Worm (Caenorhabditis elegans) whole organism, L4 larva: ENCODE measurements around the gene T10G3.8.
"Not testable (repeated sequence)": the region's sequence is repeated elsewhere in the genome, so short reads cannot be mapped to it uniquely, and the experiment has no call there.

Source experiments
- F37D6.2 ChIP-seq: sonication (generic microtip); optimal IDR thresholded peaks from 2 replicates; lab custom pipeline; 2016; ENCODE audit warnings: mild to moderate bottlenecking, missing genetic modification characterization, missing compliant biosample characterization
- F44E2.7 ChIP-seq: fragments of 200-800 bp; sonication (Bioruptor generic); IDR thresholded peaks from 2 replicates; pipeline ENCODE4 v2.1.2; 2022; ENCODE audit warnings: missing genetic modification characterization, missing compliant biosample characterization
- T26A8.4 ChIP-seq: fragments of 200-800 bp; sonication (Bioruptor generic); IDR thresholded peaks from 2 replicates; pipeline ENCODE4 v1.3.6; 2022; ENCODE audit warnings: missing genetic modification characterization, missing compliant biosample characterization
- Y5F2A.4 ChIP-seq: fragments of 200-800 bp; sonication (Bioruptor generic); optimal IDR thresholded peaks from 2 replicates; lab custom pipeline; 2018; ENCODE audit warnings: mild to moderate bottlenecking, missing genetic modification characterization, missing compliant biosample characterization
- ceh-28 ChIP-seq: fragments of 150-350 bp; optimal IDR thresholded peaks from 2 replicates; lab custom pipeline; 2014; ENCODE audit warnings: missing biosample characterization, missing genetic modification reagents, missing genetic modification characterization
- ces-1 ChIP-seq: fragments of 150-350 bp; sonication (generic microtip); optimal IDR thresholded peaks from 4 replicates; lab custom pipeline; 2014; ENCODE audit warnings: missing biosample characterization, missing genetic modification reagents, missing genetic modification characterization
- ctbp-1 ChIP-seq: fragments of 200-800 bp; sonication (Bioruptor generic); IDR thresholded peaks from 2 replicates; pipeline ENCODE4 v1.3.6; 2022; ENCODE audit warnings: missing genetic modification reagents, missing genetic modification characterization, missing compliant biosample characterization
- daf-16 ChIP-seq, 3 experiments: sonication (generic microtip); optimal IDR thresholded peaks; 2 replicates each; lab custom pipeline; 2016 to 2017; ENCODE audit warnings: missing genetic modification characterization in 3 of 3, missing genetic modification reagents in 3 of 3, mild to moderate bottlenecking in 2 of 3, missing compliant biosample characterization in 2 of 3, missing biosample characterization in 1 of 3, moderate library complexity in 1 of 3
- dmd-8 ChIP-seq: fragments of 200-800 bp; sonication (Bioruptor generic); IDR thresholded peaks from 2 replicates; pipeline ENCODE4 v1.3.6; 2022; ENCODE audit warnings: missing genetic modification characterization, missing compliant biosample characterization
- dve-1 ChIP-seq: sonication (generic microtip); optimal IDR thresholded peaks from 2 replicates; lab custom pipeline; 2017; ENCODE audit warnings: antibody characterized with exemption, mild to moderate bottlenecking, missing genetic modification characterization, missing compliant biosample characterization; ENCODE audit not compliant: insufficient read depth
- egl-27 ChIP-seq: sonication (generic microtip); optimal IDR thresholded peaks from 3 replicates; lab custom pipeline; 2017; ENCODE audit warnings: missing biosample characterization, missing genetic modification reagents, missing genetic modification characterization
- fos-1 ChIP-seq: fragments of 150-350 bp; optimal IDR thresholded peaks from 2 replicates; lab custom pipeline; 2014; ENCODE audit warnings: missing biosample characterization, missing genetic modification characterization
- jun-1 ChIP-seq: fragments of 150-350 bp; optimal IDR thresholded peaks from 2 replicates; lab custom pipeline; 2014; ENCODE audit warnings: missing biosample characterization, missing genetic modification reagents, missing genetic modification characterization
- lim-7 ChIP-seq: fragments of 200-800 bp; sonication (Bioruptor generic); IDR thresholded peaks from 2 replicates; pipeline ENCODE4 v1.3.6; 2022; ENCODE audit warnings: missing genetic modification characterization, missing compliant biosample characterization
- lin-1 ChIP-seq: fragments of 200-800 bp; sonication (Bioruptor generic); IDR thresholded peaks from 2 replicates; pipeline ENCODE4 v1.3.6; 2022; ENCODE audit warnings: missing genetic modification reagents, missing genetic modification characterization, missing compliant biosample characterization
- lin-29 ChIP-seq: fragments of 200-800 bp; sonication (Bioruptor generic); IDR thresholded peaks from 2 replicates; pipeline ENCODE4 v1.3.6; 2022; ENCODE audit warnings: missing genetic modification reagents, missing genetic modification characterization, missing compliant biosample characterization
- lin-38 ChIP-seq: fragments of 200-800 bp; sonication (Bioruptor generic); IDR thresholded peaks from 2 replicates; pipeline ENCODE4 v1.3.6; 2022; ENCODE audit warnings: missing genetic modification reagents, missing genetic modification characterization, missing compliant biosample characterization
- lin-39 ChIP-seq: fragments of 150-350 bp; optimal IDR thresholded peaks from 2 replicates; lab custom pipeline; 2014; ENCODE audit warnings: missing biosample characterization, missing genetic modification reagents, missing genetic modification characterization
- nhr-25 ChIP-seq: sonication (generic microtip); optimal IDR thresholded peaks from 2 replicates; lab custom pipeline; 2017; ENCODE audit warnings: missing genetic modification characterization, mild to moderate bottlenecking, missing compliant biosample characterization, antibody characterized with exemption, moderate library complexity, borderline replicate concordance; ENCODE audit not compliant: insufficient read depth
- nhr-28 ChIP-seq: fragments of 150-350 bp; optimal IDR thresholded peaks from 2 replicates; lab custom pipeline; 2014; ENCODE audit warnings: missing biosample characterization, missing genetic modification characterization
- nhr-6 ChIP-seq: fragments of 150-350 bp; optimal IDR thresholded peaks from 2 replicates; lab custom pipeline; 2014; ENCODE audit warnings: missing biosample characterization, missing genetic modification characterization
- php-3 ChIP-seq: fragments of 200-800 bp; sonication (Bioruptor generic); IDR thresholded peaks from 2 replicates; pipeline ENCODE4 v1.3.6; 2022; ENCODE audit warnings: missing genetic modification reagents, missing genetic modification characterization, missing compliant biosample characterization
- pqm-1 ChIP-seq: sonication (generic microtip); optimal IDR thresholded peaks from 2 replicates; lab custom pipeline; 2017; ENCODE audit warnings: missing biosample characterization, missing genetic modification characterization
- set-16 ChIP-seq: fragments of 200-800 bp; sonication (Bioruptor generic); IDR thresholded peaks from 2 replicates; pipeline ENCODE4 v1.3.6; 2022; ENCODE audit warnings: missing genetic modification reagents, missing genetic modification characterization, missing compliant biosample characterization
- snpc-1.2 ChIP-seq: fragments of 200-800 bp; sonication (Bioruptor generic); IDR thresholded peaks from 2 replicates; pipeline ENCODE4 v1.3.6; 2022; ENCODE audit warnings: missing genetic modification reagents, missing genetic modification characterization, missing compliant biosample characterization
- spr-1 ChIP-seq: sonication (generic microtip); optimal IDR thresholded peaks from 2 replicates; lab custom pipeline; 2016; ENCODE audit warnings: mild to moderate bottlenecking, missing genetic modification characterization, missing compliant biosample characterization
- tra-1 ChIP-seq: fragments of 200-800 bp; sonication (Bioruptor generic); IDR thresholded peaks from 2 replicates; pipeline ENCODE4 v1.3.6; 2022; ENCODE audit warnings: missing genetic modification reagents, missing genetic modification characterization, missing compliant biosample characterization
- unc-39 ChIP-seq: sonication (generic microtip); optimal IDR thresholded peaks from 2 replicates; lab custom pipeline; 2017; ENCODE audit warnings: missing biosample characterization, missing genetic modification characterization
- unc-62 ChIP-seq, 3 experiments: fragments of 150-350 bp in 1 of 3; sonication (generic microtip); optimal IDR thresholded peaks in 2 of 3; peaks in 1 of 3; 1 replicate in 1 of 3; 2 replicates in 2 of 3; lab custom pipeline; 2014 to 2017; ENCODE audit warnings: missing biosample characterization in 3 of 3, missing genetic modification characterization in 3 of 3, missing genetic modification reagents in 3 of 3, missing genotype in 1 of 3
- vab-7 ChIP-seq: fragments of 200-800 bp; sonication (Bioruptor generic); IDR thresholded peaks from 2 replicates; pipeline ENCODE4 v1.3.6; 2022; ENCODE audit warnings: missing genetic modification reagents, missing genetic modification characterization, missing compliant biosample characterization

T10G3.8 gene

ce11 chrV:13445229-13445949, 30.9 kb downstream of the T10G3.8 start, which contains the start of gene Y2H9A.4:
Y2H9A.4 (plus strand) TSS chrV:13445899.
- TF ChIP-seq jun-1 (tag; lab: Kevin White, UChicago) (no peak), pqm-1 (peak; percentile 37), dve-1 (tag; lab: Kevin White, UChicago) (peak; percentile 36), nhr-6 (tag; lab: Kevin White, UChicago) (peak; percentile 29), daf-16 (GFP tag; optimal IDR thresholded peaks at IDR 0.05; lab: Kevin White, UChicago) (no peak), daf-16 (tag; optimal IDR thresholded peaks at IDR 0.05; lab: Kevin White, UChicago) (peak; percentile 93), nhr-28 (tag; lab: Kevin White, UChicago) (peak; percentile 84), unc-62 (GFP tag; optimal IDR thresholded peaks at IDR 0.05 in 1 of 2; lab: Kevin White, UChicago) (peak in 1 of 2 experiments; percentile 94), unc-62 (tag; optimal IDR thresholded peaks at IDR 0.05; lab: Kevin White, UChicago) (no peak), vab-7 (GFP tag; lab: Robert Waterston, UW) (no peak), dmd-8 (GFP tag; lab: Robert Waterston, UW) (no peak), T26A8.4 (no peak), tra-1 (GFP tag; lab: Robert Waterston, UW) (no peak)

- not testable (repeated sequence) for TF ChIP-seq spr-1 (tag; lab: Kevin White, UChicago); egl-27; ctbp-1 (GFP tag; lab: Robert Waterston, UW)
- TF ChIP-seq, all 104 proteins: peak for 0; not testable (repeated sequence) for 104
These were observed 32.7 kb downstream of the T10G3.8 start, which contains the start of gene Y2H9A.6 for ce11 chrV:13443535-13443934. Y2H9A.6 (plus strand) TSS chrV:13443835.

- TF ChIP-seq php-3 (GFP tag; lab: Robert Waterston, UW) (no peak), lim-7 (0 out of 2 replicates have a peak, but pooled peaks have one; percentile 17), T26A8.4 (0 out of 2 replicates have a peak, but pooled peaks have one; percentile 44), F44E2.7 (GFP tag; lab: Robert Waterston, UW) (0 out of 2 replicates have a peak, but pooled peaks have one; percentile 25), F37D6.2 (tag; lab: Kevin White, UChicago) (no peak), set-16 (GFP tag; lab: Robert Waterston, UW) (peak; percentile 98), snpc-1.2 (GFP tag; lab: Robert Waterston, UW) (peak; percentile 38; the same call in 1 of the 2 replicates), dmd-8 (GFP tag; lab: Robert Waterston, UW) (0 out of 2 replicates have a peak, but pooled peaks have one; percentile 40), lin-38 (peak; percentile 22; the same call in 1 of the 2 replicates), ces-1 (GFP tag; lab: Kevin White, UChicago) (no peak), unc-39 (tag; lab: Kevin White, UChicago) (no peak)
- TF ChIP-seq, all 104 proteins: peak for 7
These were observed 33.4 kb downstream of the T10G3.8 start for ce11 chrV:13442819-13443218.

ce11 chrV:13441661-13442060, 34.6 kb downstream of the T10G3.8 start, which contains the start of gene col-162:
col-162 (plus strand) TSS chrV:13441961.
- TF ChIP-seq nhr-25, result no peak
- TF ChIP-seq Y5F2A.4 (GFP tag; lab: Kevin White, UChicago), result no peak
- TF ChIP-seq spr-1 (tag; lab: Kevin White, UChicago), result no peak
- TF ChIP-seq F37D6.2 (tag; lab: Kevin White, UChicago), result no peak
- TF ChIP-seq fos-1, result no peak
- TF ChIP-seq lin-39 (tag; lab: Kevin White, UChicago), result no peak
- no peak for TF ChIP-seq daf-16 (GFP tag; optimal IDR thresholded peaks at IDR 0.05; lab: Kevin White, UChicago)
- TF ChIP-seq daf-16 (tag; optimal IDR thresholded peaks at IDR 0.05; lab: Kevin White, UChicago), result no peak
- no peak for TF ChIP-seq lin-1 (GFP tag; lab: Robert Waterston, UW)
- no peak for TF ChIP-seq ceh-28 (tag; lab: Kevin White, UChicago)
- no peak for TF ChIP-seq lin-29 (GFP tag; lab: Robert Waterston, UW)
